Worm (Caenorhabditis elegans): ENCODE results near the gene ssp-35.

The ssp-35 gene

DNA sequence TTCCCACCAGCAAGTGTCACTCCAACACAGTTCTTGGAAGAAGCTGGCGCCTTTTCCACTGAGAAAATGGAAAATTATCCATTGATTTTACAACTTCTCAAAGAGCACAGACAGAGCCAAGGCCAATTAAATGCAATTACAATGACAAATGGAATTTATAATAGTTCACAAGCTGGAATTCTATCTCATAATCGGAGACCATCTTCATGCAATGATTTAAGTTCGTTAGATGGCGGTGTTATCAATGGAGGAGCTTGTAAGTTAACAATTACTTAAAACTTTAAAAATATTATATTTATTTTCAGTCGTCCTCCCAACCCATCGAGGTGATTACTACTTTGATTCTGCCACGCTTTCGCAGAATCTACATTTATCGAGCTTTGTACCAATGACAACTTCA lies 42.1 kb upstream of the ssp-35 start:
- TF ChIP-seq T26A8.4 (GFP tag; IDR thresholded peaks at IDR 0.05) (no peak), nhr-6 (tag; optimal IDR thresholded peaks at IDR 0.05) (no peak), snpc-1.2 (GFP tag; IDR thresholded peaks at IDR 0.05) (no peak), lim-7 (GFP tag; IDR thresholded peaks at IDR 0.05) (no peak), ceh-20 (GFP tag; IDR thresholded peaks at IDR 0.05) (no peak), dve-1 (tag; optimal IDR thresholded peaks at IDR 0.05; ENCODE audit: insufficient read depth) (no peak), dmd-6 (GFP tag; IDR thresholded peaks at IDR 0.05) (no peak), sdz-12 (GFP tag; optimal IDR thresholded peaks at IDR 0.05) (no peak), zfp-3 (GFP tag; conservative IDR thresholded peaks at IDR 0.05) (no peak), daf-12 (tag; optimal IDR thresholded peaks at IDR 0.05) (no peak), D1046.2 (GFP tag; IDR thresholded peaks at IDR 0.05) (no peak), mxl-3 (GFP tag; optimal IDR thresholded peaks at IDR 0.05) (no peak), attf-4 (tag; optimal IDR thresholded peaks at IDR 0.05) (no peak), ceh-44 (GFP tag; IDR thresholded peaks at IDR 0.05) (no peak), Y105C5A.15 (GFP tag; IDR thresholded peaks at IDR 0.05) (no peak), egl-43 (GFP tag; IDR thresholded peaks at IDR 0.05) (no peak), spr-1 (tag; optimal IDR thresholded peaks at IDR 0.05) (no peak), hlh-30 (tag; optimal IDR thresholded peaks at IDR 0.05; ENCODE audit: insufficient read depth) (no peak), vab-7 (GFP tag; IDR thresholded peaks at IDR 0.05) (no peak), hmg-1.1 (GFP tag; IDR thresholded peaks at IDR 0.05) (no peak)

DNA sequence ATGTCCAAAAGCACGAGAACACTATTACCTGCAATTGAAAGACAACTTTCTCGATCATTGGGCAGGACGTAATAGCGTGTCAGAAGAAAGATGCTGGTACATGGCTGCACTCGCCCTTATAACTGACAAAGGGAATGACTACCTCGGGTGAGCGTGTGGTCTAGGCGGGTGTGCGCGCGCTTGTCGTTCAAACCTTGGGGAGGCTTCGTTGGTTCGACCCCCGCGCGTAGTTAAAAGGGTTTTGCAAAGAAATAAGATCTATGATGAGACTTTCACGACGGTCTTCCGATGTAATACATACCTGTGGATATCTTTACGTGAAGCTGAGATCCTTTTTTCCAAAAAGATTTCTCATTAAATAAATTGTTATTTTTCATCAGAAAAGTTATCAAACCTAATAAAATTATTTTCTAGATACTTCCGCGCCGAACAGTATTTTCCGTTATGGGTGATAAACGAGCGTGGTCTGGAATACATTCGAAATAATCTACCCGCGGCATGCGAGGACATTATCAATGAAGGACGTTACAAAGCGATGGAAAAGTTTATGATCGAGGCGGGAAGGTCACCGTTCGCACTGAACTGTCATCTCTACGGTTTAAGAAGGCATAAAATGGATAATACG lies 39.9 kb upstream of the ssp-35 start:
- TF ChIP-seq dmd-8 (GFP tag; IDR thresholded peaks at IDR 0.05) = peak; percentile 100
- TF ChIP-seq ceh-20 (GFP tag; IDR thresholded peaks at IDR 0.05) = peak; percentile 97
- TF ChIP-seq ama-1 (optimal IDR thresholded peaks at IDR 0.05) = peak; percentile 91
- peak; percentile 49 for TF ChIP-seq ztf-11 (tag; optimal IDR thresholded peaks at IDR 0.05)
- TF ChIP-seq zip-2 (tag; optimal IDR thresholded peaks at IDR 0.05) = peak; percentile 60
- TF ChIP-seq F37D6.2 (tag; optimal IDR thresholded peaks at IDR 0.05) = peak; percentile 89
- TF ChIP-seq unc-62 (GFP tag; optimal IDR thresholded peaks at IDR 0.05 in 1 of 2) = peak in 1 of 2 experiments; percentile 86
- no peak for TF ChIP-seq unc-62 (tag; optimal IDR thresholded peaks at IDR 0.05)
- peak; percentile 53 for TF ChIP-seq nhr-25 (tag; optimal IDR thresholded peaks at IDR 0.05; ENCODE audit: borderline replicate concordance, insufficient read depth)
- no peak for TF ChIP-seq unc-39 (tag; optimal IDR thresholded peaks at IDR 0.05)
- peak; percentile 84 for TF ChIP-seq set-16 (GFP tag; IDR thresholded peaks at IDR 0.05)
- peak; percentile 99 for TF ChIP-seq php-3 (GFP tag; IDR thresholded peaks at IDR 0.05)
- TF ChIP-seq ctbp-1 (GFP tag; IDR thresholded peaks at IDR 0.05) = peak; percentile 99
- TF ChIP-seq pqm-1 (tag; optimal IDR thresholded peaks at IDR 0.05) = no peak
- peak; percentile 97 for TF ChIP-seq duxl-1 (tag; optimal IDR thresholded peaks at IDR 0.05; ENCODE audit: poor library complexity)
- TF ChIP-seq zfp-3 (GFP tag; conservative IDR thresholded peaks at IDR 0.05) = peak; percentile 94
- peak; percentile 96 for TF ChIP-seq spr-1 (tag; optimal IDR thresholded peaks at IDR 0.05)
- peak; percentile 97 for TF ChIP-seq D1046.2 (GFP tag; IDR thresholded peaks at IDR 0.05)
- no peak for TF ChIP-seq ceh-28 (tag; optimal IDR thresholded peaks at IDR 0.05)
- TF ChIP-seq ceh-62 (tag; optimal IDR thresholded peaks at IDR 0.05) = no peak
- peak; percentile 86 for TF ChIP-seq T20F7.1 (GFP tag; optimal IDR thresholded peaks at IDR 0.05)
- peak; percentile 98 for TF ChIP-seq lin-1 (GFP tag; IDR thresholded peaks at IDR 0.05)
- TF ChIP-seq madf-5 (GFP tag; IDR thresholded peaks at IDR 0.05) = peak; percentile 100
- TF ChIP-seq nhr-10 (tag; optimal IDR thresholded peaks at IDR 0.05) = no peak
- TF ChIP-seq snpc-4 (tag; optimal IDR thresholded peaks at IDR 0.05) = no peak
- TF ChIP-seq dmd-6 (GFP tag; IDR thresholded peaks at IDR 0.05) = peak; percentile 88
- TF ChIP-seq ZK337.2 (GFP tag; IDR thresholded peaks at IDR 0.05) = peak; percentile 98
- peak; percentile 63 for TF ChIP-seq dpl-1 (GFP tag; optimal IDR thresholded peaks at IDR 0.05)
- peak; percentile 100 for TF ChIP-seq Y105C5A.15 (GFP tag; IDR thresholded peaks at IDR 0.05)
- peak; percentile 95 for TF ChIP-seq F49E8.2 (tag; optimal IDR thresholded peaks at IDR 0.05; ENCODE audit: borderline replicate concordance)
- peak; percentile 95 for TF ChIP-seq mes-2 (tag; optimal IDR thresholded peaks at IDR 0.05; ENCODE audit: poor library complexity, severe bottlenecking)
- peak; percentile 100 for TF ChIP-seq F44E2.7 (GFP tag; IDR thresholded peaks at IDR 0.05)
- TF ChIP-seq daf-19 (GFP tag; conservative IDR thresholded peaks at IDR 0.05) = peak; percentile 100
- peak; percentile 98 for TF ChIP-seq hmg-1.1 (GFP tag; IDR thresholded peaks at IDR 0.05)
- TF ChIP-seq nhr-11 (tag; optimal IDR thresholded peaks at IDR 0.05) = peak; percentile 47
- peak; percentile 93 for TF ChIP-seq aha-1 (tag)
- TF ChIP-seq snpc-1.2 (GFP tag; IDR thresholded peaks at IDR 0.05) = peak; percentile 97
